Worm (Caenorhabditis elegans) whole organism, L4 larva: Measurements from ENCODE around the gene tsp-6.

ENCODE experiments used
- D1046.2 ChIP-seq: fragments of 200-800 bp; sonication (Bioruptor generic); IDR thresholded peaks from 2 replicates; pipeline ENCODE4 v1.3.6; 2022; ENCODE audit warnings: missing genetic modification characterization, missing compliant biosample characterization
- F26F4.8 ChIP-seq: fragments of 200-800 bp; sonication (Bioruptor generic); conservative IDR thresholded peaks from 2 replicates; pipeline ENCODE4 v1.3.6; 2022; ENCODE audit warnings: missing genetic modification characterization, missing compliant biosample characterization
- F49E8.2 ChIP-seq: sonication (generic microtip); optimal IDR thresholded peaks from 2 replicates; lab custom pipeline; 2016; ENCODE audit warnings: missing compliant biosample characterization, mild to moderate bottlenecking, missing genetic modification characterization, borderline replicate concordance
- R02D3.7 ChIP-seq: fragments of 150-350 bp; sonication (generic microtip); optimal IDR thresholded peaks from 3 replicates; lab custom pipeline; 2014; ENCODE audit warnings: missing biosample characterization, missing genetic modification characterization
- Y105C5A.15 ChIP-seq: fragments of 200-800 bp; sonication (Bioruptor generic); IDR thresholded peaks from 2 replicates; pipeline ENCODE4 v1.3.6; 2022; ENCODE audit warnings: missing genetic modification characterization, missing compliant biosample characterization
- Y48G9A.11 ChIP-seq: fragments of 200-800 bp; sonication (Bioruptor generic); IDR thresholded peaks from 2 replicates; pipeline ENCODE4 v1.3.6; 2022; ENCODE audit warnings: missing genetic modification reagents, missing genetic modification characterization, missing compliant biosample characterization
- Y75B8A.6 ChIP-seq: fragments of 200-800 bp; sonication (Bioruptor generic); IDR thresholded peaks from 2 replicates; pipeline ENCODE4 v1.3.6; 2022; ENCODE audit warnings: missing genetic modification reagents, missing genetic modification characterization, missing compliant biosample characterization
- attf-4 ChIP-seq: sonication (generic microtip); optimal IDR thresholded peaks from 3 replicates; lab custom pipeline; 2017; ENCODE audit warnings: missing biosample characterization, missing genetic modification characterization
- ceh-82 ChIP-seq: sonication (generic microtip); optimal IDR thresholded peaks from 2 replicates; lab custom pipeline; 2017; ENCODE audit warnings: missing biosample characterization, missing genetic modification characterization
- cey-2 ChIP-seq: sonication (generic microtip); optimal IDR thresholded peaks from 3 replicates; lab custom pipeline; 2017; ENCODE audit warnings: missing genetic modification characterization, mild to moderate bottlenecking, missing compliant biosample characterization, antibody characterized with exemption, borderline replicate concordance; ENCODE audit not compliant: insufficient read depth
- ctbp-1 ChIP-seq: fragments of 200-800 bp; sonication (Bioruptor generic); IDR thresholded peaks from 2 replicates; pipeline ENCODE4 v1.3.6; 2022; ENCODE audit warnings: missing genetic modification reagents, missing genetic modification characterization, missing compliant biosample characterization
- daf-12 ChIP-seq: fragments of 150-350 bp; optimal IDR thresholded peaks from 2 replicates; lab custom pipeline; 2014; ENCODE audit warnings: missing biosample characterization, missing genetic modification reagents, missing genetic modification characterization
- daf-8 ChIP-seq: fragments of 200-800 bp; sonication (Bioruptor generic); IDR thresholded peaks from 2 replicates; pipeline ENCODE4 v1.3.6; 2022; ENCODE audit warnings: missing genetic modification characterization, missing compliant biosample characterization
- dmd-6 ChIP-seq: fragments of 200-800 bp; sonication (Bioruptor generic); IDR thresholded peaks from 2 replicates; pipeline ENCODE4 v1.3.6; 2022; ENCODE audit warnings: missing genetic modification reagents, missing genetic modification characterization, missing compliant biosample characterization
- dmd-9 ChIP-seq: fragments of 200-800 bp; sonication (Bioruptor generic); IDR thresholded peaks from 2 replicates; pipeline ENCODE4 v1.3.6; 2022; ENCODE audit warnings: missing genetic modification reagents, missing genetic modification characterization, missing compliant biosample characterization
- dve-1 ChIP-seq: sonication (generic microtip); optimal IDR thresholded peaks from 2 replicates; lab custom pipeline; 2017; ENCODE audit warnings: antibody characterized with exemption, mild to moderate bottlenecking, missing genetic modification characterization, missing compliant biosample characterization; ENCODE audit not compliant: insufficient read depth
- egl-43 ChIP-seq: fragments of 200-800 bp; sonication (Bioruptor generic); IDR thresholded peaks from 2 replicates; pipeline ENCODE4 v1.3.6; 2022; ENCODE audit warnings: missing genetic modification reagents, missing genetic modification characterization, missing compliant biosample characterization
- fos-1 ChIP-seq: fragments of 150-350 bp; optimal IDR thresholded peaks from 2 replicates; lab custom pipeline; 2014; ENCODE audit warnings: missing biosample characterization, missing genetic modification characterization
- madf-5 ChIP-seq, 2 experiments: fragments of 200-800 bp; sonication (Bioruptor generic); IDR thresholded peaks; 2 replicates each; pipeline ENCODE4 v1.3.6; 2022; ENCODE audit warnings: missing compliant biosample characterization in 2 of 2, missing genetic modification characterization in 2 of 2
- mdt-29 ChIP-seq: fragments of 200-800 bp; sonication (Bioruptor generic); IDR thresholded peaks from 2 replicates; pipeline ENCODE4 v1.3.6; 2022; ENCODE audit warnings: missing genetic modification reagents, missing genetic modification characterization, missing compliant biosample characterization
- mep-1 ChIP-seq: fragments of 150-350 bp; sonication (generic microtip); optimal IDR thresholded peaks from 3 replicates; lab custom pipeline; 2014; ENCODE audit warnings: missing biosample characterization, missing genetic modification characterization
- mxl-2 ChIP-seq: fragments of 200-800 bp; sonication (Bioruptor generic); conservative IDR thresholded peaks from 2 replicates; pipeline ENCODE4 v1.3.6; 2022; ENCODE audit warnings: missing genetic modification reagents, missing genetic modification characterization, missing compliant biosample characterization
- mxl-3 ChIP-seq: fragments of 200-800 bp; sonication (Bioruptor generic); optimal IDR thresholded peaks from 2 replicates; lab custom pipeline; 2018; ENCODE audit warnings: mild to moderate bottlenecking, missing genetic modification characterization, missing compliant biosample characterization
- nhr-10 ChIP-seq: fragments of 150-350 bp; optimal IDR thresholded peaks from 2 replicates; lab custom pipeline; 2014; ENCODE audit warnings: missing biosample characterization, missing genetic modification characterization
- nhr-11 ChIP-seq: fragments of 150-350 bp; optimal IDR thresholded peaks from 2 replicates; lab custom pipeline; 2014; ENCODE audit warnings: missing biosample characterization, missing genetic modification characterization
- nhr-111 ChIP-seq: fragments of 200-800 bp; sonication (Bioruptor generic); optimal IDR thresholded peaks from 2 replicates; lab custom pipeline; 2018; ENCODE audit warnings: mild to moderate bottlenecking, missing genetic modification characterization, missing compliant biosample characterization
- nhr-237 ChIP-seq: sonication (generic microtip); optimal IDR thresholded peaks from 2 replicates; lab custom pipeline; 2017; ENCODE audit warnings: missing biosample characterization, missing genetic modification characterization
- nhr-25 ChIP-seq: sonication (generic microtip); optimal IDR thresholded peaks from 2 replicates; lab custom pipeline; 2017; ENCODE audit warnings: missing genetic modification characterization, mild to moderate bottlenecking, missing compliant biosample characterization, antibody characterized with exemption, moderate library complexity, borderline replicate concordance; ENCODE audit not compliant: insufficient read depth
- nhr-41 ChIP-seq: fragments of 200-800 bp; sonication (Bioruptor generic); IDR thresholded peaks from 2 replicates; pipeline ENCODE4 v1.3.6; 2022; ENCODE audit warnings: missing genetic modification reagents, missing genetic modification characterization, missing compliant biosample characterization
- nhr-42 ChIP-seq: fragments of 200-800 bp; sonication (Bioruptor generic); IDR thresholded peaks from 2 replicates; pipeline ENCODE4 v1.3.6; 2022; ENCODE audit warnings: missing genetic modification characterization, missing compliant biosample characterization
- nhr-77 ChIP-seq: fragments of 150-350 bp; optimal IDR thresholded peaks from 2 replicates; lab custom pipeline; 2014; ENCODE audit warnings: missing biosample characterization, missing genetic modification characterization
- pha-4 ChIP-seq, 2 experiments: fragments of 150-350 bp in 1 of 2; fragments of 200-800 bp in 1 of 2; sonication (Bioruptor generic) in 1 of 2; IDR thresholded peaks in 1 of 2; optimal IDR thresholded peaks in 1 of 2; 2 replicates each; pipeline versions ENCODE4 v1.3.6 to Lab custom; 2014 to 2022; ENCODE audit warnings: missing genetic modification characterization in 2 of 2, missing genetic modification reagents in 2 of 2, missing biosample characterization in 1 of 2, missing compliant biosample characterization in 1 of 2
- rbr-2 ChIP-seq: sonication (generic microtip); optimal IDR thresholded peaks from 2 replicates; lab custom pipeline; 2016; ENCODE audit warnings: missing genotype, missing genetic modification characterization, missing compliant biosample characterization
- sdz-12 ChIP-seq: fragments of 200-800 bp; sonication (Bioruptor generic); optimal IDR thresholded peaks from 2 replicates; lab custom pipeline; 2018; ENCODE audit warnings: mild to moderate bottlenecking, missing genetic modification characterization, missing compliant biosample characterization
- spr-3 ChIP-seq: fragments of 200-800 bp; sonication (Bioruptor generic); optimal IDR thresholded peaks from 2 replicates; lab custom pipeline; 2018; ENCODE audit warnings: mild to moderate bottlenecking, missing genetic modification characterization, missing compliant biosample characterization
- tra-1 ChIP-seq: fragments of 200-800 bp; sonication (Bioruptor generic); IDR thresholded peaks from 2 replicates; pipeline ENCODE4 v1.3.6; 2022; ENCODE audit warnings: missing genetic modification reagents, missing genetic modification characterization, missing compliant biosample characterization
- unc-39 ChIP-seq: sonication (generic microtip); optimal IDR thresholded peaks from 2 replicates; lab custom pipeline; 2017; ENCODE audit warnings: missing biosample characterization, missing genetic modification characterization
- unc-62 ChIP-seq, 3 experiments: fragments of 150-350 bp in 1 of 3; sonication (generic microtip); optimal IDR thresholded peaks in 2 of 3; peaks in 1 of 3; 1 replicate in 1 of 3; 2 replicates in 2 of 3; lab custom pipeline; 2014 to 2017; ENCODE audit warnings: missing biosample characterization in 3 of 3, missing genetic modification characterization in 3 of 3, missing genetic modification reagents in 3 of 3, missing genotype in 1 of 3
- zfp-2 ChIP-seq: sonication (generic microtip); optimal IDR thresholded peaks from 2 replicates; lab custom pipeline; 2016; ENCODE audit warnings: mild to moderate bottlenecking, missing genetic modification characterization, missing compliant biosample characterization
- ztf-11 ChIP-seq: fragments of 150-350 bp; optimal IDR thresholded peaks from 2 replicates; lab custom pipeline; 2014; ENCODE audit warnings: missing biosample characterization, missing genetic modification characterization

tsp-6 gene

DNA sequence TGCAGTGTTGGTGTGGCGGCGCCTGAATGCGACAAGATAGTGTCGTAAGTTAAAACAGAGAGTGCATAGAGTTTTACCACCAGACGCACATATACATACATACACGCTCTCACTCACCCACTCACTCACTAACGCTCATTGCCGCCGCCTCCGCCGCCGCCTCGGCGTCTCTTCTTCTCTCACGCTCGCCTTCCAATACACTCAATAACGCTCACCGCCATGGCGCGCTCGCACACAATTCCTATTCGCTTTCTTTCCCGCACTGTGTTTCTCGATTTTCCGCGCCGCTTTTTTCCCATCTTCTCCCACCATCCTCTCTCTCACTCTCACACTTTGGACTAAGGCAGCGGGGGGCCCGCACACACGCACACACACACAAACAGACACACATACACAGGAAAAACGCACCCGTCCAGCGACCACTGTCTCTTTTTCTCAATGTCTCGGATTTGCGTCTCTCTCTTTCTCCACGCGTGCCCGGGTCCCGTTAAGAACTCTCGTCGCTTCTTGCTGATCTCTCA is 32.2 kb downstream of the tsp-6 start, which contains the start of gene kin-29 (continued):
- TF ChIP-seq pha-4 (GFP tag; IDR thresholded peaks at IDR 0.05; lab: Robert Waterston, UW): peak; percentile 72
- TF ChIP-seq pha-4 (tag; optimal IDR thresholded peaks at IDR 0.05; lab: Kevin White, UChicago): no peak
- peak; percentile 95 for TF ChIP-seq rbr-2 (tag; lab: Kevin White, UChicago)
- no peak for TF ChIP-seq attf-4 (tag; lab: Kevin White, UChicago)
- TF ChIP-seq unc-62 (GFP tag; optimal IDR thresholded peaks at IDR 0.05 in 1 of 2; lab: Kevin White, UChicago): peak in 1 of 2 experiments; percentile 99
- TF ChIP-seq unc-62 (tag; optimal IDR thresholded peaks at IDR 0.05; lab: Kevin White, UChicago): no peak
- TF ChIP-seq mxl-2: no peak
- TF ChIP-seq fos-1 (tag; lab: Kevin White, UChicago): no peak
- TF ChIP-seq tra-1 (GFP tag; lab: Robert Waterston, UW): peak; percentile 44; the same call in 1 of the 2 replicates
- peak; percentile 77 for TF ChIP-seq nhr-11
- TF ChIP-seq Y75B8A.6: no peak
- peak; percentile 82 for TF ChIP-seq nhr-10
- TF ChIP-seq sdz-12 (GFP tag; lab: Kevin White, UChicago): no peak
- TF ChIP-seq ztf-11 (tag; lab: Kevin White, UChicago): no peak
- TF ChIP-seq ctbp-1 (GFP tag; lab: Robert Waterston, UW): peak; percentile 89
- no peak for TF ChIP-seq nhr-111
- TF ChIP-seq F26F4.8 (GFP tag; lab: Robert Waterston, UW): no peak
- TF ChIP-seq dmd-6 (GFP tag; lab: Robert Waterston, UW): peak; percentile 74
- peak; percentile 92 for TF ChIP-seq mep-1 (tag; lab: Kevin White, UChicago)
- TF ChIP-seq spr-3 (GFP tag; lab: Kevin White, UChicago): peak; percentile 34
- TF ChIP-seq nhr-77 (tag; lab: Kevin White, UChicago): peak; percentile 67
- TF ChIP-seq D1046.2 (GFP tag; lab: Robert Waterston, UW): no peak
- TF ChIP-seq nhr-42 (GFP tag; lab: Robert Waterston, UW): no peak
- no peak for TF ChIP-seq zfp-2
- no peak for TF ChIP-seq ceh-82 (tag; lab: Kevin White, UChicago)
- peak; percentile 93 for TF ChIP-seq dve-1 (tag; lab: Kevin White, UChicago)
- TF ChIP-seq madf-5 (GFP tag; IDR thresholded peaks at IDR 0.05; lab: Robert Waterston, UW): no peak
- TF ChIP-seq Y48G9A.11 (GFP tag; lab: Robert Waterston, UW): no peak
- TF ChIP-seq mxl-3 (GFP tag; lab: Kevin White, UChicago): peak; percentile 85
- TF ChIP-seq Y105C5A.15 (GFP tag; lab: Robert Waterston, UW): no peak
- TF ChIP-seq egl-43 (GFP tag; lab: Robert Waterston, UW): peak; percentile 82
- TF ChIP-seq R02D3.7: no peak
- TF ChIP-seq nhr-41 (GFP tag; lab: Robert Waterston, UW): peak; percentile 5; the same call in 1 of the 2 replicates
- TF ChIP-seq daf-12 (tag; lab: Kevin White, UChicago): no peak
- no peak for TF ChIP-seq unc-39 (tag; lab: Kevin White, UChicago)
- peak; percentile 62; the same call in 1 of the 2 replicates for TF ChIP-seq dmd-9 (GFP tag; lab: Robert Waterston, UW)
- no peak for TF ChIP-seq mdt-29 (GFP tag; lab: Robert Waterston, UW)
- peak; percentile 8 for TF ChIP-seq nhr-237
- no peak for TF ChIP-seq daf-8 (GFP tag; lab: Robert Waterston, UW)

DNA sequence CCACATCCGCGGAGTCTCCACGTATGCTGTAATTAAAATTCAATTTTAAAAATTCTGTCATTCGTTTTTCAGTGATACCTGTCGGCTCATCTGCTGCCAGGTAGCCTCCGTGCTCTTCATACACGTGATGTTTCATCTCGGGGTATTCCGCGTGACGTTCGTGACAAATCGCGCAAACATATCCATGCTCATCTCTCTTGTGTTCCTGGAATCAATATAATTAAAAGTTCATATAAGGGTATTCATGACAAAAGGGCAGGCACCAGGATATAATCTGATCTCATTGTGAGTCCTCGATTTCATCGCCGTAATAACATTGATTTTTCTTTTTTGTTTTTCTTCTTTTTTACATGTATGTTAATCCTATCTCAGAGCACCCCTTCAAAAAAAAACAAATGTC is 33.7 kb downstream of the tsp-6 start:
- TF ChIP-seq F49E8.2 (tag; lab: Kevin White, UChicago): no peak
- no peak for TF ChIP-seq sdz-12 (GFP tag; lab: Kevin White, UChicago)
- TF ChIP-seq mep-1 (tag; lab: Kevin White, UChicago): no peak
- no peak for TF ChIP-seq cey-2 (tag; lab: Kevin White, UChicago)
- TF ChIP-seq nhr-25 (tag; lab: Kevin White, UChicago): no peak
